Worm (Caenorhabditis elegans) whole organism, midembryonic: Measurements from ENCODE around the gene pqn-48.
A peak's percentile ranks its signal among the peaks of the same experiment; 100 is the strongest.

ENCODE experiments used
- T22C8.4 ChIP-seq: fragments of 200-800 bp; sonication (Bioruptor generic); IDR thresholded peaks from 2 replicates; pipeline ENCODE4 v1.3.6; 2022; ENCODE audit warnings: missing genetic modification characterization, missing compliant biosample characterization
- cog-1 ChIP-seq: sonication (generic microtip); optimal IDR thresholded peaks from 2 replicates; lab custom pipeline; 2016; ENCODE audit warnings: missing genetic modification characterization, missing compliant biosample characterization
- flt-1 ChIP-seq: fragments of 200-800 bp; sonication (Bioruptor generic); IDR thresholded peaks from 2 replicates; pipeline ENCODE4 v1.3.6; 2022; ENCODE audit warnings: missing genetic modification characterization, missing compliant biosample characterization
- klf-2 ChIP-seq: fragments of 200-800 bp; sonication (Bioruptor generic); conservative IDR thresholded peaks from 2 replicates; pipeline ENCODE4 v1.3.6; 2022; ENCODE audit warnings: missing genetic modification reagents, missing genetic modification characterization, missing compliant biosample characterization
- med-1 ChIP-seq: sonication (generic microtip); optimal IDR thresholded peaks from 2 replicates; lab custom pipeline; 2017; ENCODE audit warnings: missing genetic modification characterization, mild to moderate bottlenecking, missing compliant biosample characterization, antibody characterized with exemption, missing genetic modification reagents; ENCODE audit not compliant: insufficient read depth
- ref-1 ChIP-seq: fragments of 200-800 bp; sonication (Bioruptor generic); conservative IDR thresholded peaks from 2 replicates; pipeline ENCODE4 v1.3.6; 2022; ENCODE audit warnings: missing genetic modification reagents, missing genetic modification characterization, missing compliant biosample characterization
- tab-1 ChIP-seq: fragments of 200-800 bp; sonication (Bioruptor generic); IDR thresholded peaks from 2 replicates; pipeline ENCODE4 v1.3.6; 2022; ENCODE audit warnings: missing genetic modification characterization, missing compliant biosample characterization
- ztf-23 ChIP-seq: fragments of 200-800 bp; sonication (Bioruptor generic); IDR thresholded peaks from 2 replicates; pipeline ENCODE4 v1.3.6; 2022; ENCODE audit warnings: missing genetic modification reagents, missing genetic modification characterization, missing compliant biosample characterization
- ztf-29 ChIP-seq: fragments of 200-800 bp; sonication (Bioruptor generic); IDR thresholded peaks from 2 replicates; pipeline ENCODE4 v1.3.6; 2022; ENCODE audit warnings: missing genetic modification reagents, missing genetic modification characterization, missing compliant biosample characterization

pqn-48 gene

DNA sequence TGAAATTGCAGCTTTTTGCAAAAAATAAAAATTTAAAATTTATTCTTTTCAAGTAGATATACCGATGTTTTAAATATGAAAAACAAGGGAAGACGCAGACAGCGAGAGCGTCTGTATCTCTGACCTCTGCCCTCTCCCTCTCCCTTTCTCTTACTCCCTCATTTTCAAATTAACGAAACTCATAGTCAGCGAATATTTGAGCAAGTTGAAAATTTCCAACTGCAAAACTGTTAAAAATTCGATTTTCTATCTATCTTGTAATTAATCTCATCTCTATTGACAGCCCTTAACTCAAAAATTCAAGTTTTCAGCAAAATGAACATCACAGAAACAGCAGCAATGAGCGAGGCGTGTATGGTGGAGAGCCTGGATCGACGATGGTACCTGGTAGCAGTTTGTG, 44.1 kb downstream of the pqn-48 start, which contains the start of gene R11F4.2:
Gene R11F4.2 (plus strand): TSS at position 301 of the 400 bp plus-strand sequence.
- no peak for TF ChIP-seq flt-1 (GFP tag; lab: Robert Waterston, UW)
- TF ChIP-seq ref-1 (GFP tag; lab: Robert Waterston, UW) = no peak
- TF ChIP-seq klf-2 (GFP tag; lab: Robert Waterston, UW) = no peak
- TF ChIP-seq med-1 = no peak
- TF ChIP-seq cog-1 = no peak
- no peak for TF ChIP-seq tab-1 (GFP tag; lab: Robert Waterston, UW)
- TF ChIP-seq ztf-29 = no peak
- no peak for TF ChIP-seq ztf-23
- no peak for TF ChIP-seq T22C8.4

ce11 chrII:4085601-4086000, 46.9 kb downstream of the pqn-48 start:
- no peak for TF ChIP-seq cog-1

DNA sequence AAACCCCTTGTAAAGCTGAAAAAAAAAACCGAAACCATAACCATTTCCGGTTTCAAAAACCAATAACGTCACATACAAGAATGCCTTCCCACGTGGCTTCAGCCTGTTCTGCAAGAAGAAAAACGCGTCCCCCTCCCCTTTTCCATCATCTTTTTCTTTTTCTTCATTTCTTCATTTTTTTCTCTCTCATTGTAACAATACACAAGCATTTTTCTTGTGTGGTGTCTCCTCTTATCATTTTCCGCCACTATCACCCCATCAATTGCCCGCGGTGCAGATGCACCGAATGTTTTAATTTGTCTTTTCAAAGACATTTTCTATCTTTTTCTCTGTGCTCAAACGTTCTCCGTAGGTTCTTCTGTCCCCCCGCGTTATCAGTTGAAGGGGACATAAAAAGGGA, 50.5 kb downstream of the pqn-48 start:
- TF ChIP-seq ztf-29 = no peak
- TF ChIP-seq cog-1 = no peak
- no peak for TF ChIP-seq ztf-23
- TF ChIP-seq T22C8.4 = no peak
- no peak for TF ChIP-seq flt-1 (GFP tag; lab: Robert Waterston, UW)
- no peak for TF ChIP-seq klf-2 (GFP tag; lab: Robert Waterston, UW)
- TF ChIP-seq ref-1 (GFP tag; lab: Robert Waterston, UW) = no peak
- TF ChIP-seq med-1 = no peak
- no peak for TF ChIP-seq tab-1 (GFP tag; lab: Robert Waterston, UW)

DNA sequence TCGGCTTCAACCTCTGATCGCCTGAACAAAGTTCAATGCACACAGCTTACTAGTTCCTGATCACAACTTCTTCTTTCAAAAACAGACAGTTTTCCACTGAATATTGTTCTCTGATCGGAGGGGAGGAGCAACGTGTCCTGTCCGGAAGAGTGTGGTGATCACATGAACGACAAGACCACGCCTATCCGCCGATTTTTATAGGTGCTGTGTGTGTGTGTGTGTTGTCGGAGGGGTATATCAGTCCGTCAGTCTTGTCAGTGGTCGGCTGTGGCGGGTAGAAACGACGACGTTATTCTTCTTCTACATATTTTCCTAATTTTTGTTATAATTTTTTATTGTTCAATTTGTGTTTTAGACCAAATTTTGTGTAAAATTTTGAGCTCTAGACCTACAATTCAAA, 52.1 kb downstream of the pqn-48 start:
- no peak for TF ChIP-seq ref-1 (GFP tag; lab: Robert Waterston, UW)
- TF ChIP-seq tab-1 (GFP tag; lab: Robert Waterston, UW) = no peak
- no peak for TF ChIP-seq ztf-29
- TF ChIP-seq ztf-23 = no peak

DNA sequence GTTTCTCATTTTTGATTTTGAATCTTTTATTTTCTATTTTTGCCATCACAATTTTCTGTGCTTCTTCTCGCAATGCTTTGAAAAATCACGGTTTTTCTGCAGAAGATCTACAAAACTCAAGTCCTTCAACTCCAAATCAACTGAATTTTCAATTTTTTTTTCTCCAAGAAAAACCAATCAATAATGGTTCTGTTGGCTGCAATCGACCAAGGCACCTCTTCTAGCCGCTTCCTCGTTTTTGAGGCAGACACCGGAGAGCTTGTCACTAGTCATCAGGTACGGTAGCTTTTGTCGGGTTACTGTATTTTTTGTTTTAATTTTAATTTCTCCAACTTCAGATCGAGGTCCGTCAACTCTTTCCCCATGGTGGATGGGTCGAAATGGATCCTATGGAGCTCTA, 53.1 kb downstream of the pqn-48 start, which contains the start of gene R11F4.1:
Gene R11F4.1 (plus strand): TSS at position 103 of the 400 bp plus-strand sequence.
- TF ChIP-seq med-1 (no peak), klf-2 (GFP tag; lab: Robert Waterston, UW) (no peak), flt-1 (GFP tag; lab: Robert Waterston, UW) (no peak), ztf-29 (no peak), ztf-23 (no peak), cog-1 (no peak), ref-1 (GFP tag; lab: Robert Waterston, UW) (no peak)

DNA sequence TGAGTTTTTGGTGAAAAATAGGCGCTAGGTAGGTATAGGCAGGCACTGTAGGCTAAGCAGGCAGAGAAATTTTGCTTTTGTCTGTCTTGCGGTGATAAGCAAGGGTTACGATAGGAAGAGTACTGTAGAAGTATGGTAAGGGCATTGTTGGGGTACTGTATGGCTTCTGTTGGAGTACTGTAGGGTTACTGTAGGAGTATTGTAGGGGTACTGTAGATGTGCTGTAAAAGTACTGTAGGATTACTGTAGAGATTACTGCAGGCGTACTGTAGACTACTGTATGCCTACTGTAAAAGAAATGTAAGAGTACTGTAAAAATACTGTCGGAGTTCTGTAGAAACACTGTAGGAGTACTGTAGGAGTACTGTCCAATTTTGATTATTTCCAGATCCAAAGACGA, 53.8 kb downstream of the pqn-48 start:
- TF ChIP-seq klf-2 (GFP tag; lab: Robert Waterston, UW) = no peak
- TF ChIP-seq flt-1 (GFP tag; lab: Robert Waterston, UW) = 0 out of 2 replicates have a peak, but pooled peaks have one; percentile 40
